Fruit fly (Drosophila melanogaster): Measurements from ENCODE around the gene CG2685.
A peak's percentile ranks its signal among the peaks of the same experiment; 100 is the strongest.

CG2685 gene

DNA sequence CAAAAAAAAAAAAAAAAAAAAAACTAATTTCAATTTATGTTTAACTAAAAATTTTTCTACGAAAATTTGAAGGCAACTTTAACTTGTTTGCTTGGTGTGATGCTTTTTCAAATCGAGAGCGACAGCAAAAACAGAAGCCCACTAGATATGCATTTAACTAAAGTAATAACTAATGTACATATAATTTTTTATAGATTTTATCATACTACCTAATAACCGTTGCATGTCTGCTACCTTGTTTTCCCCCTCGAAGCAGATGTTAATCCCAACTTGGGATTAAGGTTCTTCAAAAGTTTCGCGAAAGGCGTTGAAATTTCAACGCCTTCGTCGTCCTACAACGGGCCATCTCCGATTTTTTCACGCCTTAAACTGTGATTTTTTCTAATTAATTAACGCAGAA is 30.9 kb downstream of the CG2685 start, which contains the start of gene CG2652:
TSS of gene CG2652 (minus strand) at position 101 of the 400 bp plus-strand sequence.
- TF ChIP-seq foxo (GFP tag; optimal IDR thresholded peaks at IDR 0.05), result no peak

DNA sequence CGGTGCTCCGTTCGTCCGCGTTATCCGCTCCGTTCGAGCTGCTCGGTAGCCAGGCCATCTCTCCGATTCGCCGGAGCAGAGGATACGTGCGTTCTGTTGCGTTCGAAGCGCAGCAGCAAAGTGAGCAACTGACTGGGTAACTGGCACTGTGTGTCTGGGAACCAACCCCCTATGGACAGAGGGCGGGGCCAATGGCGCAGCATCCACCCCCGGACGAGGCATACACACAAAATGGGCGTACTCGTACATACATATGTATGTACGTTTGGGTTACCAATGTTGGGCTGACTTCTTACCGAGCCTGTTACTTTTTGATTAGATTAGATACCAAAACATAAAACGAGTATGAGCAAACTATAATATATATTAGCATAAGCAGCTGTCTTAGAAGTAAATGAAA is 32.2 kb downstream of the CG2685 start, which contains the start of gene HLH3B:
TSS of gene HLH3B (minus strand) at position 123 of the 400 bp plus-strand sequence.
- TF ChIP-seq Jra (GFP tag; optimal IDR thresholded peaks at IDR 0.05) (no peak), Sp1 (GFP tag; optimal IDR thresholded peaks at IDR 0.05) (no peak), dmrt93B (GFP tag; optimal IDR thresholded peaks at IDR 0.05) (no peak), dl (GFP tag; optimal IDR thresholded peaks at IDR 0.05; ENCODE audit: insufficient read depth in 1 of 2, partially characterized antibody in 2 of 2) (no peak), Dfd (GFP tag; optimal IDR thresholded peaks at IDR 0.05) (no peak), foxo (GFP tag; optimal IDR thresholded peaks at IDR 0.05) (no peak), Myc (optimal IDR thresholded peaks at IDR 0.05) (no peak), tai (GFP tag; optimal IDR thresholded peaks at IDR 0.05) (no peak), HLH106 (tag; optimal IDR thresholded peaks at IDR 0.05) (no peak), psq (GFP tag; optimal IDR thresholded peaks at IDR 0.05) (no peak), h (GFP tag; optimal IDR thresholded peaks at IDR 0.05) (no peak)

DNA sequence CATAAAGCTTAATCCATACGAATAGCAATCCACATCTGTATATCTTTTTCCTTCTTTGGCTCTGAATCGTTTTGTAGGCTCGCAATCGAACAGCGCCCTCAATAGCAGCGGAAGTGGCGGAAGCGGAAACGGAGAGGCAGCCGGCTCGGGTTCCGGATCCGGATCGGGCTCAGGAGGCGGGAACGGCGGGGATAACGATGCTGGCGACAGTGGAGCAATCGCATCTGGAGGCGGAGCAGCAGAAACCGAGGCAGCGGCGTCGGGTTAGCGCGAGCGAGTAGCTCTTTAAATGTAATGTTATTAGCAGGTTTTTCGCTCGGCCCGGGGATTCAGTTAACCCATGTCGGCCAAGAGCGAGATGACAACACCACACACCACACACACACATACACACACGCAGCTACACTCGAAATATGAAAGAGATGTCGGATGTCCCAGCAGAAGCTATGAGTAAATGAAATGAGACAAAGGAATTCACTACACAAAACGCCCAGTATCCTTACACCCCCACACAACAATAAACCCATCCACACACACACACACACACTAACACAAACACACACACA is 36.7 kb downstream of the CG2685 start:
- TF ChIP-seq CrebA (GFP tag; optimal IDR thresholded peaks at IDR 0.05; ENCODE audit: borderline replicate concordance), result no peak
- TF ChIP-seq pan (optimal IDR thresholded peaks at IDR 0.05), result no peak
- no peak for TF ChIP-seq Abd-B (GFP tag; optimal IDR thresholded peaks at IDR 0.05)
- TF ChIP-seq sv (GFP tag; optimal IDR thresholded peaks at IDR 0.05), result no peak
- TF ChIP-seq Hr78 (GFP tag; optimal IDR thresholded peaks at IDR 0.05), result no peak
- TF ChIP-seq h (GFP tag; optimal IDR thresholded peaks at IDR 0.05), result no peak
- no peak for TF ChIP-seq woc (GFP tag; optimal IDR thresholded peaks at IDR 0.05)
- no peak for TF ChIP-seq jim (GFP tag; optimal IDR thresholded peaks at IDR 0.05)
- TF ChIP-seq Vsx2 (GFP tag; optimal IDR thresholded peaks at IDR 0.05; ENCODE audit: partially characterized antibody), result no peak

DNA sequence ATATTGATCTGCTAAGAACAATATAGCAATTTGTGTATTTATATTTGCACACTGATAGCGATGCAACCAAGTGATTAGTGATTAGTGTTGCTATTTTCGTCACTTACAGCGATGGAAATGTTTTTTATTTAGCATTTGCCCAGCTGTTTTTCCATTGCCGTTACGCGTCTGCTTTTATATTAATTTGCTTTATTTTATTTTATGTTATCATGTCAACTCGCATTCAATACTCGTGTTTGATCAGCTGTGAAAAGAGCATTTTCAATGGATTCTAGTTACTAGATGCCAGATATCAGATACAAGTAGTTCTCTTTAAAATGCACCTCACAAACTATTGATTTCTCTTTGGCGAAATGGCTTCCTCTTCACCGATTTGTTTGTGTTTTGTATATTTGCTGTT is 50.3 kb downstream of the CG2685 start:
- no peak for TF ChIP-seq Hnf4 (GFP tag; optimal IDR thresholded peaks at IDR 0.05)
- no peak for TF ChIP-seq lola (GFP tag; optimal IDR thresholded peaks at IDR 0.05)
- peak; percentile 50 for TF ChIP-seq Hr83 (GFP tag; optimal IDR thresholded peaks at IDR 0.05; ENCODE audit: poor library complexity, severe bottlenecking)
- TF ChIP-seq h (GFP tag; optimal IDR thresholded peaks at IDR 0.05), result peak; percentile 4
- TF ChIP-seq usp (GFP tag; optimal IDR thresholded peaks at IDR 0.05), result no peak
- no peak for TF ChIP-seq br (GFP tag; optimal IDR thresholded peaks at IDR 0.05)
- no peak for TF ChIP-seq Vsx2 (GFP tag; optimal IDR thresholded peaks at IDR 0.05; ENCODE audit: partially characterized antibody)
- TF ChIP-seq Sp1 (GFP tag; optimal IDR thresholded peaks at IDR 0.05), result no peak
- no peak for TF ChIP-seq ey (GFP tag; optimal IDR thresholded peaks at IDR 0.05)
- no peak for TF ChIP-seq CG9705 (GFP tag; optimal IDR thresholded peaks at IDR 0.05)
- TF ChIP-seq woc (GFP tag; optimal IDR thresholded peaks at IDR 0.05), result no peak
- TF ChIP-seq OdsH (GFP tag; optimal IDR thresholded peaks at IDR 0.05), result no peak
- no peak for TF ChIP-seq Myc (optimal IDR thresholded peaks at IDR 0.05)
- TF ChIP-seq Abd-B (GFP tag; optimal IDR thresholded peaks at IDR 0.05), result no peak
- peak; percentile 11 for TF ChIP-seq rgr (GFP tag; optimal IDR thresholded peaks at IDR 0.05)
- TF ChIP-seq dmrt93B (GFP tag; optimal IDR thresholded peaks at IDR 0.05), result no peak

DNA sequence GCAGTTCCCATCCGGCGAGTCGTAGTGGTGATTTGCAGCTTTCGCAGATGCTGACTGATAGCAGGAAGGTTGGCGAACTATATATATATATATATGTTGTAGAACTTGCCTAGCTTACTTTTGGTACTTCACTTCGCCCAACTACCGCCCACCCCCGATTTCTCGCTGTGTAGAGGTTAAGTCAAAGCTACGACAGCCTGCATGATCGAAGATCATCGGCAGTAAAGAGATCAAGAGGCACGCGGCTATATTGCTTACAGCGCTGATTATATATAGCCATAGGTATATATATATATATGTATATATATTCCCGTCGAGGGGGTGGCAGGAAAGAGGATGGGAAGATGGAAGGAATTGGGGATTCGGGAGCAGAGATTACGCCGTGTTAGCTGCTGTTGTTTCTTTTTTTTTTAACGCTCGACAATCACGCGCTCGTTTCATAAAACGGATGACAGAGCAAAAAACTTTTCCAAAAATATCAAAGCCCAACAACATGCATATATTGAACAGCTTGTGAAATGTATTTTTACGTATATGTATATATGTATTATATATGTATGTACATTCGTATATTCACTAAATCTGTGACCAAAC is 51.1 kb downstream of the CG2685 start:
- TF ChIP-seq OdsH (GFP tag; optimal IDR thresholded peaks at IDR 0.05) (no peak), HLH106 (tag; optimal IDR thresholded peaks at IDR 0.05) (no peak)

DNA sequence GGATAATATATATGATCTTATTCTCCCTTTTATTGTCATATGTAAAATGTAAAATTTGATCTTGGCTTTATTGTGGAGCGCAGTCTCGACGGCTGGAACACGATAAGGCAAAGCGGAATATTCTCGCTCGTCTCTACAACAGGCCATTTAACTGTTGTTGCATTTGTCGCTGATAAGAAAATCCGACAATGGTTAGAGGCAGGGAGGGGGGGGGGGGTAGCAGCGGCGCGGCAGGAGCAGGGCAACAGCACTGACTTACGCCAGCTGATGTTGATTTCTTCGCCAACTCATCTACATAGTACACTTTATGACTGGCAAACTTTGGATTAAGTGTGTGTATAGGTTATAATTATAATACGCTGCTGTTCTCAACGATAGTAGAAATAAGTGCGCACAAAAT is 52.0 kb downstream of the CG2685 start:
- TF ChIP-seq brk (GFP tag; optimal IDR thresholded peaks at IDR 0.05) (no peak), CG9705 (GFP tag; optimal IDR thresholded peaks at IDR 0.05) (no peak), Dfd (GFP tag; optimal IDR thresholded peaks at IDR 0.05) (peak; percentile 62), Rel (GFP tag; optimal IDR thresholded peaks at IDR 0.05) (no peak), Rel (tag; optimal IDR thresholded peaks at IDR 0.05) (peak; percentile 25), pan (optimal IDR thresholded peaks at IDR 0.05) (no peak), h (GFP tag; optimal IDR thresholded peaks at IDR 0.05) (peak; percentile 18), Hr83 (GFP tag; optimal IDR thresholded peaks at IDR 0.05; ENCODE audit: poor library complexity, severe bottlenecking) (no peak), tai (GFP tag; optimal IDR thresholded peaks at IDR 0.05) (no peak), Hr78 (GFP tag; optimal IDR thresholded peaks at IDR 0.05) (no peak), OdsH (GFP tag; optimal IDR thresholded peaks at IDR 0.05) (no peak)

Data from whole organism, wandering third instar larva.